Worm (Caenorhabditis elegans): ENCODE results near the gene F54D12.7.

- no peak for TF ChIP-seq unc-39 (tag; optimal IDR thresholded peaks at IDR 0.05)
- no peak for TF ChIP-seq jun-1 (tag; optimal IDR thresholded peaks at IDR 0.05)
- TF ChIP-seq F49E8.2 (tag; optimal IDR thresholded peaks at IDR 0.05; ENCODE audit: borderline replicate concordance), result no peak
- no peak for TF ChIP-seq mdl-1 (tag; optimal IDR thresholded peaks at IDR 0.05)
- TF ChIP-seq Y5F2A.4 (GFP tag; optimal IDR thresholded peaks at IDR 0.05), result no peak
- TF ChIP-seq dmd-9 (GFP tag; IDR thresholded peaks at IDR 0.05), result no peak
- no peak for TF ChIP-seq lin-39 (tag; optimal IDR thresholded peaks at IDR 0.05)
- TF ChIP-seq lin-1 (GFP tag; IDR thresholded peaks at IDR 0.05), result no peak
- no peak for TF ChIP-seq ama-1 (optimal IDR thresholded peaks at IDR 0.05)
Observed at ce11 chrII:1419994-1420393, 34.8 kb upstream of the F54D12.7 start.

All from whole organism, L4 larva.